Worm (Caenorhabditis elegans): ENCODE data around the gene C54H2.4.

C54H2.4 gene

ce11 chrX:5763904-5764303 lies 6.6 kb downstream of the C54H2.4 start (continued):
- TF ChIP-seq zfp-3 (GFP tag; conservative IDR thresholded peaks at IDR 0.05), result no peak
- TF ChIP-seq nhr-102 (tag; optimal IDR thresholded peaks at IDR 0.05), result no peak
- TF ChIP-seq lin-15B (tag; optimal IDR thresholded peaks at IDR 0.05), result no peak
- TF ChIP-seq snpc-1.2 (GFP tag; IDR thresholded peaks at IDR 0.05), result no peak
- TF ChIP-seq ztf-7 (tag; optimal IDR thresholded peaks at IDR 0.05), result no peak
- no peak for TF ChIP-seq ceh-44 (GFP tag; IDR thresholded peaks at IDR 0.05)
- TF ChIP-seq mdl-1 (tag; optimal IDR thresholded peaks at IDR 0.05), result peak in 1 of 2 experiments; percentile 76
- peak; percentile 67 for TF ChIP-seq mes-2 (tag; optimal IDR thresholded peaks at IDR 0.05; ENCODE audit: poor library complexity, severe bottlenecking)
- TF ChIP-seq zip-2 (tag; optimal IDR thresholded peaks at IDR 0.05), result no peak
- TF ChIP-seq hif-1 (tag; optimal IDR thresholded peaks at IDR 0.05), result peak in 1 of 2 experiments; percentile 53
- no peak for TF ChIP-seq gei-8 (GFP tag; optimal IDR thresholded peaks at IDR 0.05)
- no peak for TF ChIP-seq ZK337.2 (GFP tag; IDR thresholded peaks at IDR 0.05)
- TF ChIP-seq mdt-29 (GFP tag; IDR thresholded peaks at IDR 0.05), result no peak
- no peak for TF ChIP-seq ceh-32 (tag; optimal IDR thresholded peaks at IDR 0.05; ENCODE audit: poor library complexity)
- peak in 1 of 2 experiments; percentile 56 for TF ChIP-seq daf-16 (GFP tag; optimal IDR thresholded peaks at IDR 0.05)
- TF ChIP-seq daf-16 (tag; optimal IDR thresholded peaks at IDR 0.05), result peak; percentile 86
- no peak for TF ChIP-seq lin-39 (tag; optimal IDR thresholded peaks at IDR 0.05)
- TF ChIP-seq ZK546.5 (tag; optimal IDR thresholded peaks at IDR 0.05), result no peak
- no peak for TF ChIP-seq lin-29 (GFP tag; IDR thresholded peaks at IDR 0.05)
- no peak for TF ChIP-seq nhr-41 (GFP tag; IDR thresholded peaks at IDR 0.05)
- no peak for TF ChIP-seq ceh-82 (tag; optimal IDR thresholded peaks at IDR 0.05)
- 0 out of 2 replicates have a peak, but pooled peaks have one; percentile 23 for TF ChIP-seq vab-7 (GFP tag; IDR thresholded peaks at IDR 0.05)
- no peak for TF ChIP-seq dmd-9 (GFP tag; IDR thresholded peaks at IDR 0.05)
- no peak for TF ChIP-seq F26F4.8 (GFP tag; conservative IDR thresholded peaks at IDR 0.05)
- TF ChIP-seq mxl-3 (GFP tag; optimal IDR thresholded peaks at IDR 0.05), result no peak
- peak; percentile 67 for TF ChIP-seq nhr-28 (tag; optimal IDR thresholded peaks at IDR 0.05)
- no peak for TF ChIP-seq F10B5.3 (tag; optimal IDR thresholded peaks at IDR 0.05)
- no peak for TF ChIP-seq ama-1 (optimal IDR thresholded peaks at IDR 0.05)
- peak; percentile 9 for TF ChIP-seq nhr-77 (tag; optimal IDR thresholded peaks at IDR 0.05)
- no peak for TF ChIP-seq Y105C5A.15 (GFP tag; IDR thresholded peaks at IDR 0.05)
- no peak for TF ChIP-seq nhr-10 (tag; optimal IDR thresholded peaks at IDR 0.05)
- no peak for TF ChIP-seq lin-13 (GFP tag; optimal IDR thresholded peaks at IDR 0.05)
- TF ChIP-seq snpc-4 (tag; optimal IDR thresholded peaks at IDR 0.05), result no peak
- TF ChIP-seq F44E2.7 (GFP tag; IDR thresholded peaks at IDR 0.05), result no peak
- no peak for TF ChIP-seq ztf-11 (tag; optimal IDR thresholded peaks at IDR 0.05)
- TF ChIP-seq madf-9 (GFP tag; conservative IDR thresholded peaks at IDR 0.05), result no peak
- TF ChIP-seq arid-1 (GFP tag; conservative IDR thresholded peaks at IDR 0.05), result no peak
- peak; percentile 25; the same call in 1 of the 2 replicates for TF ChIP-seq dmd-6 (GFP tag; IDR thresholded peaks at IDR 0.05)
- no peak for TF ChIP-seq ces-1 (GFP tag; optimal IDR thresholded peaks at IDR 0.05)
- TF ChIP-seq nhr-6 (tag; optimal IDR thresholded peaks at IDR 0.05), result peak; percentile 37
- TF ChIP-seq zip-11 (GFP tag; IDR thresholded peaks at IDR 0.05), result no peak
- TF ChIP-seq pqm-1 (tag; optimal IDR thresholded peaks at IDR 0.05), result no peak
- TF ChIP-seq nhr-76 (tag; optimal IDR thresholded peaks at IDR 0.05), result no peak
- no peak for TF ChIP-seq saeg-2 (GFP tag; IDR thresholded peaks at IDR 0.05)
- TF ChIP-seq unc-62 (GFP tag; optimal IDR thresholded peaks at IDR 0.05 in 1 of 2), result peak in 1 of 2 experiments; percentile 28
- no peak for TF ChIP-seq unc-62 (tag; optimal IDR thresholded peaks at IDR 0.05)
- peak; percentile 5 for TF ChIP-seq F37D6.2 (tag; optimal IDR thresholded peaks at IDR 0.05)
- no peak for TF ChIP-seq lim-7 (GFP tag; IDR thresholded peaks at IDR 0.05)
- TF ChIP-seq ceh-28 (tag; optimal IDR thresholded peaks at IDR 0.05), result no peak
- TF ChIP-seq sdz-12 (GFP tag; optimal IDR thresholded peaks at IDR 0.05), result no peak
- TF ChIP-seq ctbp-1 (GFP tag; IDR thresholded peaks at IDR 0.05), result peak; percentile 54; the same call in 1 of the 2 replicates
- no peak for TF ChIP-seq R02D3.7 (tag; optimal IDR thresholded peaks at IDR 0.05)
- TF ChIP-seq ceh-20 (GFP tag; IDR thresholded peaks at IDR 0.05), result no peak

Measured in whole organism, L4 larva.